Fruit fly (Drosophila melanogaster) whole organism, embryonic: ENCODE data around the gene Uch-L5R.

Source experiments
- BtbVII ChIP-seq: fragments of 200-800 bp; sonication (Bioruptor generic); optimal IDR thresholded peaks from 3 replicates; lab custom pipeline; 2017; ENCODE audit warnings: missing biosample characterization, mild to moderate bottlenecking, missing genetic modification characterization
- Bteb2 ChIP-seq: fragments of 200-800 bp; sonication (Bioruptor generic); optimal IDR thresholded peaks from 2 replicates; lab custom pipeline; 2016; ENCODE audit warnings: missing biosample characterization, missing genetic modification characterization
- CG10147 ChIP-seq: fragments of 200-800 bp; sonication (Bioruptor generic); optimal IDR thresholded peaks from 2 replicates; lab custom pipeline; 2019; ENCODE audit warnings: missing biosample characterization, mild to moderate bottlenecking, missing genetic modification characterization, moderate library complexity
- CG10321 ChIP-seq: fragments of 200-800 bp; sonication (Bioruptor generic); IDR thresholded peaks from 2 replicates; pipeline ENCODE4 v1.3.6; 2022; ENCODE audit warnings: missing biosample characterization, missing genetic modification characterization
- CG12659 ChIP-seq: fragments of 200-800 bp; sonication (Bioruptor generic); optimal IDR thresholded peaks from 3 replicates; lab custom pipeline; 2017; ENCODE audit warnings: mild to moderate bottlenecking, missing biosample characterization, missing genetic modification reagents, missing genetic modification characterization
- CG13424 ChIP-seq: fragments of 200-800 bp; sonication (Bioruptor generic); optimal IDR thresholded peaks from 2 replicates; lab custom pipeline; 2019; ENCODE audit warnings: missing biosample characterization, mild to moderate bottlenecking, missing genetic modification characterization, moderate library complexity
- CG14667 ChIP-seq: fragments of 200-800 bp; sonication (Bioruptor generic); IDR thresholded peaks from 2 replicates; pipeline ENCODE4 v1.3.6; 2022; ENCODE audit warnings: missing biosample characterization, missing genetic modification characterization
- CG1529 ChIP-seq: fragments of 200-800 bp; sonication (Bioruptor generic); optimal IDR thresholded peaks from 3 replicates; lab custom pipeline; 2018; ENCODE audit warnings: missing biosample characterization, missing genetic modification characterization
- CG17186 ChIP-seq: fragments of 200-800 bp; sonication (Bioruptor generic); optimal IDR thresholded peaks from 3 replicates; lab custom pipeline; 2017; ENCODE audit warnings: missing biosample characterization, missing genetic modification reagents, missing genetic modification characterization
- CG17361 ChIP-seq: fragments of 200-800 bp; sonication (Bioruptor generic); IDR thresholded peaks from 3 replicates; pipeline ENCODE4 v1.3.6; 2022; ENCODE audit warnings: missing biosample characterization, missing genetic modification characterization
- CG17612 ChIP-seq: fragments of 200-800 bp; sonication (Bioruptor generic); IDR thresholded peaks from 2 replicates; pipeline ENCODE4 v1.3.6; 2022; ENCODE audit warnings: missing biosample characterization, missing genetic modification characterization
- CG1792 ChIP-seq: fragments of 200-800 bp; sonication (Bioruptor generic); optimal IDR thresholded peaks from 2 replicates; lab custom pipeline; 2016; ENCODE audit warnings: missing biosample characterization, missing genetic modification characterization
- CG2199 ChIP-seq: fragments of 200-800 bp; sonication (Bioruptor generic); IDR thresholded peaks from 3 replicates; pipeline ENCODE4 v1.3.6; 2022; ENCODE audit warnings: missing biosample characterization, missing genetic modification characterization
- CG2202 ChIP-seq: fragments of 200-800 bp; sonication (Bioruptor generic); optimal IDR thresholded peaks from 2 replicates; lab custom pipeline; 2018; ENCODE audit warnings: missing biosample characterization, mild to moderate bottlenecking, missing genetic modification characterization
- CG2712 ChIP-seq: fragments of 200-800 bp; optimal IDR thresholded peaks from 3 replicates; lab custom pipeline; 2019; ENCODE audit warnings: missing biosample characterization, mild to moderate bottlenecking, missing genetic modification characterization, moderate library complexity
- CG31388 ChIP-seq: fragments of 200-800 bp; sonication (Bioruptor generic); optimal IDR thresholded peaks from 2 replicates; lab custom pipeline; 2016; ENCODE audit warnings: missing biosample characterization, missing genetic modification characterization
- CG34422 ChIP-seq: fragments of 200-800 bp; sonication (Bioruptor generic); IDR thresholded peaks from 3 replicates; pipeline ENCODE4 v1.3.6; 2022; ENCODE audit warnings: missing biosample characterization, missing genetic modification characterization
- CG5953 ChIP-seq: fragments of 200-800 bp; sonication (Bioruptor generic); IDR thresholded peaks from 2 replicates; pipeline ENCODE4 v1.3.6; 2022; ENCODE audit warnings: missing biosample characterization, missing genetic modification characterization
- CG7556 ChIP-seq: fragments of 200-800 bp; sonication (Bioruptor generic); optimal IDR thresholded peaks from 2 replicates; lab custom pipeline; 2017; ENCODE audit warnings: missing biosample characterization, mild to moderate bottlenecking, missing genetic modification characterization
- CG7839 ChIP-seq: fragments of 200-800 bp; sonication (Bioruptor generic); optimal IDR thresholded peaks from 3 replicates; lab custom pipeline; 2018; ENCODE audit warnings: missing biosample characterization, mild to moderate bottlenecking, missing genetic modification characterization, moderate library complexity
- CG9727 ChIP-seq: fragments of 200-800 bp; sonication (Bioruptor generic); optimal IDR thresholded peaks from 3 replicates; lab custom pipeline; 2017; ENCODE audit warnings: missing biosample characterization, mild to moderate bottlenecking, missing genetic modification characterization
- CTCF ChIP-seq: fragments of 200-800 bp; sonication (Bioruptor generic); optimal IDR thresholded peaks from 2 replicates; lab custom pipeline; 2017; ENCODE audit warnings: missing biosample characterization, mild to moderate bottlenecking, missing genetic modification characterization, moderate library complexity
- CoRest ChIP-seq: fragments of 200-800 bp; sonication (Bioruptor generic); optimal IDR thresholded peaks from 3 replicates; lab custom pipeline; 2018; ENCODE audit warnings: missing biosample characterization, mild to moderate bottlenecking, missing genetic modification characterization, moderate library complexity
- CrebB ChIP-seq: fragments of 200-800 bp; sonication (Bioruptor generic); optimal IDR thresholded peaks from 3 replicates; lab custom pipeline; 2018; ENCODE audit warnings: missing biosample characterization, mild to moderate bottlenecking, missing genetic modification characterization
- HLH3B ChIP-seq: fragments of 200-800 bp; sonication (Bioruptor generic); IDR thresholded peaks from 2 replicates; pipeline ENCODE4 v1.3.6; 2022; ENCODE audit warnings: missing biosample characterization, missing genetic modification characterization
- Hand ChIP-seq: fragments of 200-800 bp; sonication (Bioruptor generic); optimal IDR thresholded peaks from 2 replicates; lab custom pipeline; 2017; ENCODE audit warnings: mild to moderate bottlenecking, missing biosample characterization, missing genetic modification reagents, missing genetic modification characterization
- MESR4 ChIP-seq: fragments of 200-800 bp; sonication (Bioruptor generic); optimal IDR thresholded peaks from 2 replicates; lab custom pipeline; 2018; ENCODE audit warnings: missing biosample characterization, mild to moderate bottlenecking, missing genetic modification characterization, moderate library complexity
- NC2α ChIP-seq: fragments of 200-800 bp; sonication (Bioruptor generic); optimal IDR thresholded peaks from 2 replicates; lab custom pipeline; 2016; ENCODE audit warnings: missing biosample characterization, missing genetic modification characterization
- Ravus ChIP-seq: fragments of 200-800 bp; sonication (Bioruptor generic); IDR thresholded peaks from 2 replicates; pipeline ENCODE4 v1.3.6; 2022; ENCODE audit warnings: missing biosample characterization, missing genetic modification characterization
- Scr ChIP-seq: fragments of 200-800 bp; sonication (Bioruptor generic); IDR thresholded peaks from 2 replicates; pipeline ENCODE4 v1.3.6; 2022; ENCODE audit warnings: missing biosample characterization, missing genetic modification characterization; ENCODE audit not compliant: partially characterized antibody
- Xbp1 ChIP-seq: fragments of 200-800 bp; sonication (Bioruptor generic); optimal IDR thresholded peaks from 3 replicates; lab custom pipeline; 2016; ENCODE audit warnings: missing biosample characterization, mild to moderate bottlenecking, missing genetic modification characterization
- Xrp1 ChIP-seq: fragments of 200-800 bp; sonication (Bioruptor generic); IDR thresholded peaks from 2 replicates; pipeline ENCODE4 v1.3.6; 2022; ENCODE audit warnings: missing biosample characterization, missing genetic modification characterization
- abd-A ChIP-seq: fragments of 200-800 bp; sonication (Bioruptor generic); optimal IDR thresholded peaks from 3 replicates; lab custom pipeline; 2019; ENCODE audit warnings: missing biosample characterization, mild to moderate bottlenecking, missing genetic modification characterization, moderate library complexity
- ase ChIP-seq: fragments of 200-800 bp; sonication (Bioruptor generic); IDR thresholded peaks from 3 replicates; pipeline ENCODE4 v1.3.6; 2022; ENCODE audit warnings: missing biosample characterization, missing genetic modification characterization
- br ChIP-seq: fragments of >200 bp; optimal IDR thresholded peaks from 2 replicates; lab custom pipeline; 2017
- crc ChIP-seq: fragments of 200-800 bp; sonication (Bioruptor generic); optimal IDR thresholded peaks from 2 replicates; lab custom pipeline; 2016; ENCODE audit warnings: missing biosample characterization, missing genetic modification characterization
- danr ChIP-seq: fragments of 200-800 bp; sonication (Bioruptor generic); IDR thresholded peaks from 2 replicates; pipeline ENCODE4 v1.3.6; 2022; ENCODE audit warnings: missing biosample characterization, missing genetic modification characterization
- ems ChIP-seq: fragments of 200-800 bp; sonication (Bioruptor generic); optimal IDR thresholded peaks from 3 replicates; lab custom pipeline; 2016; ENCODE audit warnings: missing biosample characterization, missing genetic modification characterization
- eve ChIP-seq, 2 experiments: fragments of >200 bp; optimal IDR thresholded peaks; 2 replicates each; lab custom pipeline; 2017; ENCODE audit warnings: missing biosample characterization in 2 of 2, missing genetic modification characterization in 2 of 2
- eyg ChIP-seq: fragments of 200-800 bp; sonication (Bioruptor generic); optimal IDR thresholded peaks from 3 replicates; lab custom pipeline; 2016; ENCODE audit warnings: missing biosample characterization, missing genetic modification characterization
- gem ChIP-seq: fragments of 200-800 bp; sonication (Bioruptor generic); optimal IDR thresholded peaks from 2 replicates; lab custom pipeline; 2019; ENCODE audit warnings: missing biosample characterization, mild to moderate bottlenecking, missing genetic modification characterization, moderate library complexity
- grau ChIP-seq: fragments of 200-800 bp; optimal IDR thresholded peaks from 3 replicates; lab custom pipeline; 2019; ENCODE audit warnings: missing biosample characterization, mild to moderate bottlenecking, missing genetic modification characterization, moderate library complexity
- gsb-n ChIP-seq: fragments of 200-800 bp; sonication (Bioruptor generic); optimal IDR thresholded peaks from 3 replicates; lab custom pipeline; 2018; ENCODE audit warnings: missing biosample characterization, mild to moderate bottlenecking, missing genetic modification characterization
- ham ChIP-seq: fragments of 200-800 bp; sonication (Bioruptor generic); IDR thresholded peaks from 2 replicates; pipeline ENCODE4 v1.3.6; 2022; ENCODE audit warnings: missing biosample characterization, missing genetic modification characterization
- hb ChIP-seq: fragments of 200-800 bp; sonication (Bioruptor generic); IDR thresholded peaks from 3 replicates; pipeline ENCODE4 v1.3.6; 2022; ENCODE audit warnings: missing biosample characterization, missing genetic modification characterization; ENCODE audit not compliant: partially characterized antibody
- hbn ChIP-seq: fragments of 200-800 bp; sonication (Bioruptor generic); IDR thresholded peaks from 2 replicates; pipeline ENCODE4 v1.3.6; 2022; ENCODE audit warnings: missing biosample characterization, missing genetic modification characterization; ENCODE audit not compliant: partially characterized antibody
- luna ChIP-seq: fragments of 200-800 bp; sonication (Bioruptor generic); optimal IDR thresholded peaks from 2 replicates; lab custom pipeline; 2016; ENCODE audit warnings: missing biosample characterization, missing genetic modification characterization
- pros ChIP-seq: fragments of 200-800 bp; sonication (Bioruptor generic); optimal IDR thresholded peaks from 3 replicates; lab custom pipeline; 2019; ENCODE audit warnings: missing biosample characterization, mild to moderate bottlenecking, missing genetic modification characterization, moderate library complexity
- seq ChIP-seq: fragments of 200-800 bp; sonication (Bioruptor generic); IDR thresholded peaks from 2 replicates; pipeline ENCODE4 v1.3.6; 2022; ENCODE audit warnings: missing biosample characterization, missing genetic modification characterization
- shn ChIP-seq: fragments of 200-800 bp; sonication (Bioruptor generic); optimal IDR thresholded peaks from 3 replicates; lab custom pipeline; 2016; ENCODE audit warnings: missing biosample characterization, missing genetic modification characterization
- tap ChIP-seq: fragments of 200-800 bp; optimal IDR thresholded peaks from 3 replicates; lab custom pipeline; 2019; ENCODE audit warnings: missing biosample characterization, mild to moderate bottlenecking, missing genetic modification characterization, moderate library complexity
- zf30C ChIP-seq: fragments of 200-800 bp; sonication (Bioruptor generic); optimal IDR thresholded peaks from 3 replicates; lab custom pipeline; 2018; ENCODE audit warnings: missing biosample characterization, mild to moderate bottlenecking, missing genetic modification characterization

Gene Uch-L5R

dm6 chrX:12082244-12082643, 25.8 kb upstream of the Uch-L5R start (continued):
- no peak for TF ChIP-seq Hand
- no peak for TF ChIP-seq CG9727 (GFP tag; lab: Kevin White, UChicago)
- no peak for TF ChIP-seq seq (GFP tag; lab: Robert Waterston, UW)
- no peak for TF ChIP-seq Scr (GFP tag; lab: Robert Waterston, UW)
- no peak for TF ChIP-seq gsb-n (tag; lab: Kevin White, UChicago)
- TF ChIP-seq CG10147 (GFP tag; lab: Kevin White, UChicago) = no peak
- no peak for TF ChIP-seq Bteb2 (GFP tag; lab: Kevin White, UChicago)
- TF ChIP-seq HLH3B (GFP tag; lab: Robert Waterston, UW) = no peak
- no peak for TF ChIP-seq br (lab: Kevin White, UChicago)
- TF ChIP-seq ham (GFP tag; lab: Robert Waterston, UW) = no peak
- TF ChIP-seq CG17186 (GFP tag; lab: Kevin White, UChicago) = no peak
- TF ChIP-seq ase (GFP tag; lab: Robert Waterston, UW) = no peak
- no peak for TF ChIP-seq ems (GFP tag; lab: Kevin White, UChicago)
- TF ChIP-seq CG14667 (GFP tag; lab: Robert Waterston, UW) = no peak
- TF ChIP-seq CG5953 (GFP tag; lab: Robert Waterston, UW) = no peak
- peak; percentile 6 for TF ChIP-seq CoRest
- no peak for TF ChIP-seq zf30C (GFP tag; lab: Kevin White, UChicago)
- TF ChIP-seq CTCF (GFP tag; lab: Kevin White, UChicago) = no peak
- TF ChIP-seq CG10321 (GFP tag; lab: Robert Waterston, UW) = no peak

dm6 chrX:12076243-12076642, 19.8 kb upstream of the Uch-L5R start:
- TF ChIP-seq crc (GFP tag; lab: Kevin White, UChicago) (no peak), MESR4 (GFP tag; lab: Kevin White, UChicago) (no peak), CG7556 (GFP tag; lab: Kevin White, UChicago) (peak; percentile 45), CTCF (GFP tag; lab: Kevin White, UChicago) (no peak), BtbVII (GFP tag; lab: Kevin White, UChicago) (no peak), abd-A (tag; lab: Kevin White, UChicago) (no peak), CG2199 (GFP tag; lab: Robert Waterston, UW) (no peak), eyg (no peak), CG2202 (tag; lab: Kevin White, UChicago) (no peak), CG31388 (GFP tag; lab: Kevin White, UChicago) (no peak), danr (GFP tag; lab: Robert Waterston, UW) (no peak), shn (no peak), CG17361 (GFP tag; lab: Robert Waterston, UW) (0 out of 3 replicates have a peak, but pooled peaks have one; percentile 26), pros (GFP tag; lab: Kevin White, UChicago) (peak; percentile 27), eve (GFP tag; optimal IDR thresholded peaks at IDR 0.05; lab: Kevin White, UChicago) (peak in 1 of 2 experiments; percentile 28), Xbp1 (GFP tag; lab: Kevin White, UChicago) (peak; percentile 12), luna (GFP tag; lab: Kevin White, UChicago) (no peak), CG17612 (GFP tag; lab: Robert Waterston, UW) (no peak), CG2712 (peak; percentile 50), CG1529 (GFP tag; lab: Kevin White, UChicago) (no peak), CG7839 (tag; lab: Kevin White, UChicago) (peak; percentile 40), Xrp1 (peak; percentile 43; the same call in 1 of the 2 replicates), tap (tag; lab: Kevin White, UChicago) (peak; percentile 10), CG13424 (peak; percentile 41), hb (no peak), grau (tag; lab: Kevin White, UChicago) (peak; percentile 37), CG34422 (GFP tag; lab: Robert Waterston, UW) (no peak), Ravus (GFP tag; lab: Robert Waterston, UW) (no peak), hbn (GFP tag; lab: Robert Waterston, UW) (no peak), gem (tag; lab: Kevin White, UChicago) (peak; percentile 55), CG1792 (GFP tag; lab: Kevin White, UChicago) (no peak), CG12659 (GFP tag; lab: Kevin White, UChicago) (no peak), CrebB (tag; lab: Kevin White, UChicago) (no peak), NC2α (no peak)
